Fruit fly (Drosophila melanogaster): Measurements from ENCODE around the gene Nipsnap.
A peak's percentile ranks its signal among the peaks of the same experiment; 100 is the strongest.

Gene Nipsnap

dm6 chrX:16096488-16096887 lies 23.1 kb upstream of the Nipsnap start (continued):
- TF ChIP-seq slbo (GFP tag; IDR thresholded peaks at IDR 0.05), result peak; percentile 60
- no peak for TF ChIP-seq CG12071 (GFP tag; optimal IDR thresholded peaks at IDR 0.05)
- TF ChIP-seq Ets65A (GFP tag), result peak; percentile 86
- no peak for TF ChIP-seq Xrp1 (GFP tag; IDR thresholded peaks at IDR 0.05)
- peak; percentile 54; the same call in 1 of the 3 replicates for TF ChIP-seq hb (GFP tag; IDR thresholded peaks at IDR 0.05; ENCODE audit: partially characterized antibody)
- no peak for TF ChIP-seq Optix (GFP tag; IDR thresholded peaks at IDR 0.05)
- TF ChIP-seq CG2116 (GFP tag; optimal IDR thresholded peaks at IDR 0.05), result peak; percentile 56
- TF ChIP-seq GATAe (GFP tag; conservative IDR thresholded peaks at IDR 0.05), result no peak
- TF ChIP-seq Dbx (GFP tag; IDR thresholded peaks at IDR 0.05), result 0 out of 3 replicates have a peak, but pooled peaks have one; percentile 27
- no peak for TF ChIP-seq CG15696 (tag; optimal IDR thresholded peaks at IDR 0.05)
- peak; percentile 6 for TF ChIP-seq CG8924 (tag; optimal IDR thresholded peaks at IDR 0.05)
- no peak for TF ChIP-seq gsb (GFP tag; IDR thresholded peaks at IDR 0.05)
- TF ChIP-seq her (GFP tag; optimal IDR thresholded peaks at IDR 0.05), result peak; percentile 0
- TF ChIP-seq exex (tag; optimal IDR thresholded peaks at IDR 0.05), result no peak
- peak in 1 of 2 experiments; percentile 51 for TF ChIP-seq Pdp1 (GFP tag; optimal IDR thresholded peaks at IDR 0.05)
- no peak for TF ChIP-seq maf-S (GFP tag; optimal IDR thresholded peaks at IDR 0.05)
- TF ChIP-seq stc (GFP tag; IDR thresholded peaks at IDR 0.05), result no peak
- TF ChIP-seq MTF-1 (GFP tag; optimal IDR thresholded peaks at IDR 0.05; ENCODE audit: borderline replicate concordance), result no peak
- TF ChIP-seq CG12391 (tag; optimal IDR thresholded peaks at IDR 0.05), result peak; percentile 28
- peak; percentile 29 for TF ChIP-seq bcd (GFP tag; optimal IDR thresholded peaks at IDR 0.05)
- TF ChIP-seq bbx (GFP tag; IDR thresholded peaks at IDR 0.05; ENCODE audit: partially characterized antibody), result peak; percentile 68
- TF ChIP-seq HLH54F (GFP tag; optimal IDR thresholded peaks at IDR 0.05), result peak; percentile 9
- TF ChIP-seq zen2 (GFP tag; IDR thresholded peaks at IDR 0.05; ENCODE audit: partially characterized antibody), result no peak; the same call in 2 of the 3 replicates
- TF ChIP-seq bowl (GFP tag; IDR thresholded peaks at IDR 0.05), result no peak
- no peak for TF ChIP-seq gt (GFP tag; IDR thresholded peaks at IDR 0.05)
- TF ChIP-seq Side (GFP tag; optimal IDR thresholded peaks at IDR 0.05), result no peak
- peak; percentile 25 for TF ChIP-seq pho (GFP tag; optimal IDR thresholded peaks at IDR 0.05)
- TF ChIP-seq Spps (tag; optimal IDR thresholded peaks at IDR 0.05), result no peak
- TF ChIP-seq insv (GFP tag; optimal IDR thresholded peaks at IDR 0.05), result peak in 1 of 2 experiments; percentile 50
- peak; percentile 83 for TF ChIP-seq CTCF (GFP tag; optimal IDR thresholded peaks at IDR 0.05)
- peak; percentile 5 for TF ChIP-seq Mad (GFP tag; optimal IDR thresholded peaks at IDR 0.05)
- TF ChIP-seq CG17328 (GFP tag; IDR thresholded peaks at IDR 0.05), result no peak
- TF ChIP-seq CG17359 (tag; optimal IDR thresholded peaks at IDR 0.05), result peak; percentile 40
- peak; percentile 70 for TF ChIP-seq hbn (GFP tag; IDR thresholded peaks at IDR 0.05; ENCODE audit: partially characterized antibody)
- peak; percentile 36 for TF ChIP-seq lilli (GFP tag; optimal IDR thresholded peaks at IDR 0.05)
- no peak for TF ChIP-seq Elba2 (GFP tag; optimal IDR thresholded peaks at IDR 0.05)
- no peak for TF ChIP-seq Sox102F (GFP tag; optimal IDR thresholded peaks at IDR 0.05)
- no peak for TF ChIP-seq jumu (GFP tag; optimal IDR thresholded peaks at IDR 0.05)
- no peak for TF ChIP-seq CG18011 (GFP tag; optimal IDR thresholded peaks at IDR 0.05)
- TF ChIP-seq CG18599 (GFP tag; optimal IDR thresholded peaks at IDR 0.05), result no peak
- no peak for TF ChIP-seq cas (GFP tag; IDR thresholded peaks at IDR 0.05)
- TF ChIP-seq ftz-f1 (GFP tag; optimal IDR thresholded peaks at IDR 0.05), result peak; percentile 20
- TF ChIP-seq NC2α (GFP tag; optimal IDR thresholded peaks at IDR 0.05), result no peak
- TF ChIP-seq CoRest (tag; optimal IDR thresholded peaks at IDR 0.05), result peak; percentile 28
- peak; percentile 44; the same call in 1 of the 2 replicates for TF ChIP-seq CG32772 (GFP tag; IDR thresholded peaks at IDR 0.05)
- TF ChIP-seq CG12299 (tag; optimal IDR thresholded peaks at IDR 0.05), result no peak
- TF ChIP-seq phol (tag; optimal IDR thresholded peaks at IDR 0.05), result peak; percentile 53
- no peak for TF ChIP-seq gce (GFP tag; IDR thresholded peaks at IDR 0.05)
- TF ChIP-seq sisA (GFP tag; IDR thresholded peaks at IDR 0.05), result no peak
- peak; percentile 46; the same call in 2 of the 3 replicates for TF ChIP-seq CG2199 (GFP tag; IDR thresholded peaks at IDR 0.05)
- TF ChIP-seq Sox100B (GFP tag; optimal IDR thresholded peaks at IDR 0.05), result no peak
- TF ChIP-seq Med (GFP tag), result peak; percentile 57

Measured in whole organism, embryonic.